Fruit fly (Drosophila melanogaster) ovary, adult (tissue): ENCODE results near the gene shv.

ENCODE experiments used
- CG17801 ChIP-seq: fragments of 200-800 bp; optimal IDR thresholded peaks from 2 replicates; lab custom pipeline; 2019; ENCODE audit warnings: missing biosample characterization, mild to moderate bottlenecking, missing genetic modification characterization, moderate library complexity; ENCODE audit not compliant: partially characterized antibody

shv gene

DNA sequence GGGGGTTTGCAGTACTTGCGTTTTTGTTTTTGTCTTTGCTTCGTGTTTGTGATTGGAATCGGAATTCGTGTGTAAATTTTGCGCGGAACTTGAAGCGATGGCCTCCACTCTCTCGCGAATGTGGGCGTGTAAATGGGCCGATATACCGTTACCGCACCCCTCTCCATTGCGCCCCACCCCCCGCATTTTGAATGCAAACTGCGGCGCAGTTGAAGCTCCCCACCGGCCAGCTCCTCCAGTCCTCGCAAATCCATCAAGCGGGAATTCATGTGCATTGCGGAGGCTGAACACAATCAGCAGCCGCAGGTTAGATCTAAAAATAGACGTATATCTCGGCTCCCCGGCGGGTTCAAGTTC, 28.5 kb downstream of the shv start:
- no peak for TF ChIP-seq CG17801 (GFP tag; lab: Kevin White, UChicago)

dm6 chr2L:481757-482450, 29.0 kb downstream of the shv start:
- no peak for TF ChIP-seq CG17801 (GFP tag; lab: Kevin White, UChicago)

DNA sequence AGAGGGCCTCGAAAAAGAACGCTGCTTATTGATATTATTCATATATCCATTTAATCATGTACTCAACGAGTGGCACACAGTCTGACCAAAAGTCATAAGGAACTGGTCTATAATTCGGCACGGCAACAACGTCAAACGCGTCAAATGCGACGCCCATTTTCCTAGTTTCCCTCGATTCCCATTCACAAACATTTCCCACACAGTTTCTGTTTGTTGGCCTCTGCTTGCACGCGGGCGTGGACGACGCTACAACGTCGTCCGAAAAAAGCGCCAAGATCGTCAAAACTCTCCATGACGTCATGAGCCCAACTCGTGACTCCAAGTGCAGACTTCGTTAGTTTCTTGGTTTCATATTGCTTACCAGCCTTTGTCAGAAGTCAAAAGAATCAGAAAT, 29.5 kb downstream of the shv start:
- TF ChIP-seq CG17801 (GFP tag; lab: Kevin White, UChicago): no peak

dm6 chr2L:483347-484280, 30.7 kb downstream of the shv start:
- no peak for TF ChIP-seq CG17801 (GFP tag; lab: Kevin White, UChicago)

DNA sequence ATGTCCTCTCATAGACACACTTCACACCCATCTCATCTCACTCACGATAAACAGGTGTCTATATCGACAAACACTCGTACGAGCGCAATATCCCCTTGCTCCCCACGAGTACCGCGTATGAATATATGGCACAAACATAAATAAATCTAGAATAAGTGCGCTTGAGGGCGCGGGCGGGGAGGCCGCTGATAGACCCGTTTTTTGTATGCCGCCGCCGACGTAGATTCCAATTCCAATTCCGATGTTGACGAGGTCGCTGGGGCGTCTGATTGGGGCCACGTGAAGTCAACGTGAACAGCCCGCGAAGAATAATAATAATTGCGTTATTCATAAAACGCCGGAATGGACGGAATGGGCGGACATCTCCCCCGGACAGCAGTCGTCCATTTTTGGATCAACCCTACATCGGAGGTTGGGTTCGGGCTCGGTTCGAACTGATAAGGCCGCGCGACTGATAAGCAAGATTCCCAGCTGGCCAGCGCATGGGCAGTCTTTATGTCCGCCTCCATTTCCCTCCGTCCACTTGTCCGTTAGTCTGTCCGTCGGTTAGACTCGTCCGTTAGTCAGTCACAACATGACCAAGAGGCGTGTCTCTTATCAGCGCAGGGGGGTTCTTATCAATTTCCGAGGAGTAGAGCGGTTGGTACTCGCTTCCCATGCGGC, 31.5 kb downstream of the shv start:
- no peak for TF ChIP-seq CG17801 (GFP tag; lab: Kevin White, UChicago)

DNA sequence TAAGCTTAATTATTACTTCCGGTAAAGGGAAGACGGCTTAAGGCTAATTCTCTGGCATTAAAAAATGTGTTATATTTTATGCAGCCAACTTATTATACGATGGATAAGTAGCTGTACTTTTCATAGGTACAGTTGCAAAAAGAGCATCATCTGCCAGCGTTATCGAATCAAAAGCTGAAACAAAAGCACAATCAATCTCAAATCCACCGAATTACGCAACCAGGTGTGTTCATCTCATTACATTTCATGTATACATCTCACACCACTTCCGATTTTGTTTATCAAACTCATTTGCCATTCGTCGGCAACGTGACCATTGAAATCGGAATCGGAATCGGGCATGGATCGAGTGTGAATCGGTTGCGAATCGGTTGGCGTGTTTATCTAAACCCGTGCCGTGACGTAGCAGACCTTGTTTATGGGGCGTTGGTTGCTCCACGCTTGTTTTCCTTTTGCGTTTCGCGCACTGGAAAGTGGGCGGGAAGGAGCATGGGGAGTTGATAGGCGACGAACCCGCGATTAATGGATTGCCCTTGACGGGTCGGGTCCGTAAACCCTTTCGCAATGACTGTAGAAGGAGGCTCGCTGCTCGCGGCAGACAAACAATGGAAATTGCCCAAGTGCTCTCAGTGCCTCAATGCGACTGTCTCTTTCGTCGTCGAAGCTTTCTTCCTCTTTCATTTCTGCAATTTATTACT, 32.4 kb downstream of the shv start:
- no peak for TF ChIP-seq CG17801 (GFP tag; lab: Kevin White, UChicago)

dm6 chr2L:485825-486240, 32.9 kb downstream of the shv start:
- TF ChIP-seq CG17801 (GFP tag; lab: Kevin White, UChicago): no peak

DNA sequence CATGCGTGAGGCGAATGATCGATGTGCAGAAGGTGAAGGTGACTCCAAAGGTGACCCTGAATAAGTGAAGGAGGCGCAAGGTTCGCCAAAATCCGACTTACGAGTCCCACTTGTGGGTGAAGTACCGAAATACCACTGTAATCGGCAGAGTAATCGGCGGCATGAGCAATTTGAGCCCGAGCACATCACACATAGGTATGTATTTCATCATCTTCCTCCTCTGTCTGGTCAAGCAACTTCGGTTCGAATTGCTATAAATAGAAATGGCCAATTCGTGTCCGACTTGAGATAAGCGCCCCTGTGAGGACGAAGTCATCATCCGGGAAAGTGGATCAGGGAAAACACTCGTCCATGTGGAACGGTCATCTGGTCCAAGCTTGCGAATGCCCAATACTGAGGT, 34.3 kb downstream of the shv start:
- no peak for TF ChIP-seq CG17801 (GFP tag; lab: Kevin White, UChicago)

- TF ChIP-seq CG17801 (GFP tag; lab: Kevin White, UChicago): no peak
These were observed 35.0 kb downstream of the shv start for dm6 chr2L:487719-488547.

dm6 chr2L:488548-489100, 35.7 kb downstream of the shv start:
- no peak for TF ChIP-seq CG17801 (GFP tag; lab: Kevin White, UChicago)

- TF ChIP-seq CG17801 (GFP tag; lab: Kevin White, UChicago): peak; percentile 91
These were observed 37.5 kb downstream of the shv start for dm6 chr2L:490150-491095.

- no peak for TF ChIP-seq CG17801 (GFP tag; lab: Kevin White, UChicago)
These were observed 39.3 kb downstream of the shv start for dm6 chr2L:492225-492624.

DNA sequence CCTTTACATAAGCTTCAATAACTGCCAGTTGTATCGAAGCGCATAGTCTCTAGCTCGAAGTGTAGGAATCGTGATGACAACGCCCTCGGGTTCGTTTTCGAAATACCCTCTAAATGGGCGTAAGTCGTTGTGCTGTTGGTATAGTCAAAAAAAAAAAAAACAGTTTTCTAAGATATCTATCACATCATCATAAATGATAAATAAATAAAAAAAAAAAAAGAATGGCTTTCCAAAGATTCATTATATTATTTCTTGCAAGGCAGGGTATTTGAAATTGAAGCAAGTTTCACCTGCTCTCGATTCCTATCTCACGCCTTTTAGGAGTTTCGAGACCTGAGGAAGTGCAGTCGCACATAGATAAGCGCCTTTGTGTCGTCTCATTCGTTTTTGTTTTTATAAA, 40.4 kb downstream of the shv start:
- peak; percentile 21 for TF ChIP-seq CG17801 (GFP tag; lab: Kevin White, UChicago)
